Worm (Caenorhabditis elegans): ENCODE measurements around the gene F53F4.15.

The F53F4.15 gene

ce11 chrV:13658577-13658976 is 37.8 kb downstream of the F53F4.15 start (continued):
- TF ChIP-seq ZK337.2 (GFP tag; IDR thresholded peaks at IDR 0.05) (no peak), ZK546.5 (tag; optimal IDR thresholded peaks at IDR 0.05) (no peak), nhr-25 (tag; optimal IDR thresholded peaks at IDR 0.05; ENCODE audit: borderline replicate concordance, insufficient read depth) (peak; percentile 21), lin-13 (GFP tag; optimal IDR thresholded peaks at IDR 0.05) (no peak), skn-1 (tag; optimal IDR thresholded peaks at IDR 0.05) (no peak), ces-1 (GFP tag; optimal IDR thresholded peaks at IDR 0.05) (no peak), R02D3.7 (tag; optimal IDR thresholded peaks at IDR 0.05) (no peak), ctbp-1 (GFP tag; IDR thresholded peaks at IDR 0.05) (peak; percentile 71), spr-3 (GFP tag; optimal IDR thresholded peaks at IDR 0.05) (peak; percentile 21), Y75B8A.6 (GFP tag; IDR thresholded peaks at IDR 0.05) (0 out of 2 replicates have a peak, but pooled peaks have one; percentile 36), lsy-2 (tag; optimal IDR thresholded peaks at IDR 0.05) (peak; percentile 64 to 84), tag-97 (GFP tag; IDR thresholded peaks at IDR 0.05) (no peak), lir-3 (tag; optimal IDR thresholded peaks at IDR 0.05) (no peak), zip-2 (tag; optimal IDR thresholded peaks at IDR 0.05) (no peak), ztf-11 (tag; optimal IDR thresholded peaks at IDR 0.05) (no peak), unc-130 (GFP tag; optimal IDR thresholded peaks at IDR 0.05) (no peak), daf-19 (GFP tag; conservative IDR thresholded peaks at IDR 0.05) (no peak), lin-39 (tag; optimal IDR thresholded peaks at IDR 0.05) (no peak), T26A8.4 (GFP tag; IDR thresholded peaks at IDR 0.05) (peak; percentile 68), dmd-8 (GFP tag; IDR thresholded peaks at IDR 0.05) (no peak), fos-1 (tag; optimal IDR thresholded peaks at IDR 0.05) (peak; percentile 69), madf-5 (GFP tag; IDR thresholded peaks at IDR 0.05) (peak in 1 of 2 experiments; percentile 41; a peak in 1 of 4 replicates), ceh-20 (GFP tag; IDR thresholded peaks at IDR 0.05) (peak; percentile 92), lin-29 (GFP tag; IDR thresholded peaks at IDR 0.05) (peak; percentile 37; the same call in 1 of the 2 replicates), nhr-77 (tag; optimal IDR thresholded peaks at IDR 0.05) (peak; percentile 81), D1046.2 (GFP tag; IDR thresholded peaks at IDR 0.05) (peak; percentile 84), nhr-10 (tag; optimal IDR thresholded peaks at IDR 0.05) (peak; percentile 52), mxl-2 (GFP tag; conservative IDR thresholded peaks at IDR 0.05) (no peak; the same call in 1 of the 2 replicates)

ce11 chrV:13659219-13659618 is 38.4 kb downstream of the F53F4.15 start:
- TF ChIP-seq egl-27 (tag; optimal IDR thresholded peaks at IDR 0.05) (no peak), dmd-6 (GFP tag; IDR thresholded peaks at IDR 0.05) (peak; percentile 60), hlh-30 (tag; optimal IDR thresholded peaks at IDR 0.05; ENCODE audit: insufficient read depth) (peak; percentile 80), nhr-77 (tag; optimal IDR thresholded peaks at IDR 0.05) (peak; percentile 21), ceh-20 (GFP tag; IDR thresholded peaks at IDR 0.05) (no peak), lim-7 (GFP tag; IDR thresholded peaks at IDR 0.05) (no peak), daf-16 (GFP tag; optimal IDR thresholded peaks at IDR 0.05) (no peak), daf-16 (tag; optimal IDR thresholded peaks at IDR 0.05) (peak; percentile 51), mdt-29 (GFP tag; IDR thresholded peaks at IDR 0.05) (peak; percentile 29; the same call in 1 of the 2 replicates), mxl-3 (GFP tag; optimal IDR thresholded peaks at IDR 0.05) (peak; percentile 63), hlh-11 (tag; optimal IDR thresholded peaks at IDR 0.05) (peak; percentile 58), vab-7 (GFP tag; IDR thresholded peaks at IDR 0.05) (no peak), dve-1 (tag; optimal IDR thresholded peaks at IDR 0.05; ENCODE audit: insufficient read depth) (peak; percentile 35), nhr-28 (tag; optimal IDR thresholded peaks at IDR 0.05) (peak; percentile 70), lin-39 (tag; optimal IDR thresholded peaks at IDR 0.05) (no peak), nhr-6 (tag; optimal IDR thresholded peaks at IDR 0.05) (peak; percentile 54), nhr-237 (tag; optimal IDR thresholded peaks at IDR 0.05) (no peak)
